Fruit fly (Drosophila melanogaster) whole organism, prepupa: ENCODE measurements around the gene CG12253.

ENCODE experiments used
- eg ChIP-seq: fragments of 200-800 bp; sonication (Bioruptor generic); IDR thresholded peaks from 3 replicates; pipeline ENCODE4 v1.3.6; 2022; ENCODE audit warnings: missing biosample characterization, missing genetic modification characterization
- spab ChIP-seq: fragments of 200-800 bp; sonication (Bioruptor generic); optimal IDR thresholded peaks from 2 replicates; lab custom pipeline; 2017; ENCODE audit warnings: missing biosample characterization, mild to moderate bottlenecking, missing genetic modification characterization, missing genetic modification reagents

DNA sequence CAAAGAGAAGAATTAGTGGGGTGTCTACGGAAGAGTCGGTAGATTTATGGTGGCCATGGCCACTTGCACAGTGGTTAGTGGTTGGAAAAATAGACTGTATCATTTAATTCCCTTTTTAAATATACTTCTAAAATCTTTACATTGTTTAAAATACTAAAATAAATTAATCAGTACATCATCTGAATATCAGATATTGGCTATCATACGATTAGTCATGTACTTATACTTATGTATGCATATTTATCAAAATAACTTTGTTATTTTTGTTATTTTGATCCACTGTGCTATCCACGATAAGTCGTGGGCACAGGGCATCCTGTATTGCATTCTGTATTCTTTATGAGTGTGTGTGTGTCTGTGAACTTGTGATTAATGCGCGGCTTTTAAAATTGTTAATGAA lies 27.1 kb downstream of the CG12253 start:
- TF ChIP-seq eg: no peak
- peak; percentile 37 for TF ChIP-seq spab
